Worm (Caenorhabditis elegans) whole organism, late embryonic: ENCODE data around the gene Y47D7A.3.

Experiments
- ahr-1 ChIP-seq: sonication (generic microtip); optimal IDR thresholded peaks from 2 replicates; lab custom pipeline; 2016; ENCODE audit warnings: missing genetic modification characterization, missing compliant biosample characterization
- ceh-9 ChIP-seq: sonication (generic microtip); optimal IDR thresholded peaks from 2 replicates; lab custom pipeline; 2016; ENCODE audit warnings: mild to moderate bottlenecking, missing genetic modification characterization, inconsistent platforms, missing compliant biosample characterization
- dve-1 ChIP-seq: sonication (generic microtip); optimal IDR thresholded peaks from 2 replicates; lab custom pipeline; 2017; ENCODE audit warnings: antibody characterized with exemption, mild to moderate bottlenecking, missing genetic modification characterization, missing compliant biosample characterization
- fkh-10 ChIP-seq: fragments of 150-350 bp; optimal IDR thresholded peaks from 2 replicates; lab custom pipeline; 2014; ENCODE audit warnings: missing biosample characterization, missing genetic modification reagents, missing genetic modification characterization
- pha-4 ChIP-seq: fragments of 150-350 bp; optimal IDR thresholded peaks from 2 replicates; lab custom pipeline; 2018; ENCODE audit warnings: missing biosample characterization, missing genetic modification reagents, missing genetic modification characterization
- rnt-1 ChIP-seq: sonication (generic microtip); optimal IDR thresholded peaks from 2 replicates; lab custom pipeline; 2016; ENCODE audit warnings: missing genetic modification characterization, missing compliant biosample characterization
- sox-4 ChIP-seq: sonication (generic microtip); optimal IDR thresholded peaks from 2 replicates; lab custom pipeline; 2017; ENCODE audit warnings: mild to moderate bottlenecking, missing genetic modification characterization, inconsistent platforms, missing compliant biosample characterization

- no peak for TF ChIP-seq ceh-9
- no peak for TF ChIP-seq sox-4 (tag; lab: Kevin White, UChicago)
- TF ChIP-seq dve-1 (tag; lab: Kevin White, UChicago) = no peak
- no peak for TF ChIP-seq fkh-10
- no peak for TF ChIP-seq rnt-1 (tag; lab: Kevin White, UChicago)
- TF ChIP-seq pha-4 (tag; lab: Kevin White, UChicago) = no peak
- no peak for TF ChIP-seq ahr-1 (tag; lab: Kevin White, UChicago)
Observed at ce11 chrV:4423087-4423486, 12.3 kb downstream of the Y47D7A.3 start.
